Worm (Caenorhabditis elegans) whole organism, dauer: ENCODE measurements around the gene C49C8.8.

ENCODE experiments used
- unc-62 ChIP-seq: sonication (generic microtip); optimal IDR thresholded peaks from 2 replicates; lab custom pipeline; 2017; ENCODE audit warnings: missing biosample characterization, missing genetic modification reagents, missing genetic modification characterization

The C49C8.8 gene

ce11 chrIV:8687605-8688191 lies 35.8 kb downstream of the C49C8.8 start, which contains the start of gene snrp-3:
snrp-3 (minus strand) TSS chrIV:8687810.
- TF ChIP-seq unc-62 (GFP tag; lab: Kevin White, UChicago) = no peak

ce11 chrIV:8691486-8691885 lies 39.6 kb downstream of the C49C8.8 start, which contains the start of the genes hst-1 and ints-6:
hst-1 (minus strand) TSS chrIV:8691513.
ints-6 (plus strand) TSS chrIV:8691745.
- no peak for TF ChIP-seq unc-62 (GFP tag; lab: Kevin White, UChicago)

- TF ChIP-seq unc-62 (GFP tag; lab: Kevin White, UChicago) = no peak
Observed at ce11 chrIV:8697436-8697835, 45.5 kb downstream of the C49C8.8 start, which contains the start of gene ttll-11. ttll-11 (plus strand) TSS chrIV:8697736.
